Worm (Caenorhabditis elegans): ENCODE measurements around the gene lsm-3.

lsm-3 gene

ce11 chrIV:13386903-13387302, at the start of gene lsm-3:
Gene lsm-3, plus strand, starts transcription at chrIV:13387203.
- TF ChIP-seq med-1 (GFP tag; optimal IDR thresholded peaks at IDR 0.05; ENCODE audit: insufficient read depth) (no peak), klf-2 (GFP tag; conservative IDR thresholded peaks at IDR 0.05) (no peak), ref-1 (GFP tag; conservative IDR thresholded peaks at IDR 0.05) (no peak), cog-1 (tag; optimal IDR thresholded peaks at IDR 0.05) (no peak), flt-1 (GFP tag; IDR thresholded peaks at IDR 0.05) (no peak), T22C8.4 (GFP tag; IDR thresholded peaks at IDR 0.05) (no peak), ztf-29 (GFP tag; IDR thresholded peaks at IDR 0.05) (no peak), ztf-23 (GFP tag; IDR thresholded peaks at IDR 0.05) (no peak), tab-1 (GFP tag; IDR thresholded peaks at IDR 0.05) (no peak)

- TF ChIP-seq ref-1 (GFP tag; conservative IDR thresholded peaks at IDR 0.05) (no peak), ztf-23 (GFP tag; IDR thresholded peaks at IDR 0.05) (no peak), ztf-29 (GFP tag; IDR thresholded peaks at IDR 0.05) (no peak), flt-1 (GFP tag; IDR thresholded peaks at IDR 0.05) (no peak), klf-2 (GFP tag; conservative IDR thresholded peaks at IDR 0.05) (no peak), med-1 (GFP tag; optimal IDR thresholded peaks at IDR 0.05; ENCODE audit: insufficient read depth) (no peak), tab-1 (GFP tag; IDR thresholded peaks at IDR 0.05) (no peak), cog-1 (tag; optimal IDR thresholded peaks at IDR 0.05) (no peak), T22C8.4 (GFP tag; IDR thresholded peaks at IDR 0.05) (no peak)
Measured at ce11 chrIV:13342555-13342954, 44.4 kb upstream of the lsm-3 start, which contains the start of gene W02A2.5. Gene W02A2.5, plus strand, starts transcription at chrIV:13342855.

- TF ChIP-seq med-1 (GFP tag; optimal IDR thresholded peaks at IDR 0.05; ENCODE audit: insufficient read depth) (no peak), ztf-23 (GFP tag; IDR thresholded peaks at IDR 0.05) (no peak), flt-1 (GFP tag; IDR thresholded peaks at IDR 0.05) (no peak), klf-2 (GFP tag; conservative IDR thresholded peaks at IDR 0.05) (no peak), T22C8.4 (GFP tag; IDR thresholded peaks at IDR 0.05) (no peak), ref-1 (GFP tag; conservative IDR thresholded peaks at IDR 0.05) (no peak), cog-1 (tag; optimal IDR thresholded peaks at IDR 0.05) (no peak), ztf-29 (GFP tag; IDR thresholded peaks at IDR 0.05) (no peak), tab-1 (GFP tag; IDR thresholded peaks at IDR 0.05) (no peak)
Measured at ce11 chrIV:13346078-13346477, 40.9 kb upstream of the lsm-3 start.

ce11 chrIV:13347232-13347715, 39.7 kb upstream of the lsm-3 start, which contains the start of gene W02A2.9:
Gene W02A2.9, plus strand, starts transcription at chrIV:13347665.
- TF ChIP-seq ztf-23 (GFP tag; IDR thresholded peaks at IDR 0.05) (no peak), ref-1 (GFP tag; conservative IDR thresholded peaks at IDR 0.05) (no peak), flt-1 (GFP tag; IDR thresholded peaks at IDR 0.05) (no peak), klf-2 (GFP tag; conservative IDR thresholded peaks at IDR 0.05) (no peak), tab-1 (GFP tag; IDR thresholded peaks at IDR 0.05) (no peak), med-1 (GFP tag; optimal IDR thresholded peaks at IDR 0.05; ENCODE audit: insufficient read depth) (no peak), T22C8.4 (GFP tag; IDR thresholded peaks at IDR 0.05) (no peak), cog-1 (tag; optimal IDR thresholded peaks at IDR 0.05) (no peak), ztf-29 (GFP tag; IDR thresholded peaks at IDR 0.05) (no peak)

ce11 chrIV:13348592-13348991, 38.4 kb upstream of the lsm-3 start, which contains the start of gene W02A2.12:
Gene W02A2.12, minus strand, starts transcription at chrIV:13348831.
- no peak for TF ChIP-seq ref-1 (GFP tag; conservative IDR thresholded peaks at IDR 0.05)
- TF ChIP-seq ztf-23 (GFP tag; IDR thresholded peaks at IDR 0.05) = no peak
- TF ChIP-seq med-1 (GFP tag; optimal IDR thresholded peaks at IDR 0.05; ENCODE audit: insufficient read depth) = no peak
- TF ChIP-seq flt-1 (GFP tag; IDR thresholded peaks at IDR 0.05) = no peak
- no peak for TF ChIP-seq klf-2 (GFP tag; conservative IDR thresholded peaks at IDR 0.05)
- TF ChIP-seq cog-1 (tag; optimal IDR thresholded peaks at IDR 0.05) = no peak
- TF ChIP-seq ztf-29 (GFP tag; IDR thresholded peaks at IDR 0.05) = no peak
- no peak for TF ChIP-seq T22C8.4 (GFP tag; IDR thresholded peaks at IDR 0.05)
- TF ChIP-seq tab-1 (GFP tag; IDR thresholded peaks at IDR 0.05) = no peak

ce11 chrIV:13353143-13353773, 33.7 kb upstream of the lsm-3 start, which contains the start of the genes rec-8 and mex-5:
Gene rec-8, minus strand, starts transcription at chrIV:13353193.
Gene mex-5, plus strand, starts transcription at chrIV:13353723.
- TF ChIP-seq ref-1 (GFP tag; conservative IDR thresholded peaks at IDR 0.05) = no peak
- TF ChIP-seq ztf-29 (GFP tag; IDR thresholded peaks at IDR 0.05) = no peak

ce11 chrIV:13354044-13354443, 33.0 kb upstream of the lsm-3 start:
- TF ChIP-seq cog-1 (tag; optimal IDR thresholded peaks at IDR 0.05) = no peak
- TF ChIP-seq ref-1 (GFP tag; conservative IDR thresholded peaks at IDR 0.05) = no peak
- TF ChIP-seq T22C8.4 (GFP tag; IDR thresholded peaks at IDR 0.05) = no peak
- TF ChIP-seq med-1 (GFP tag; optimal IDR thresholded peaks at IDR 0.05; ENCODE audit: insufficient read depth) = no peak
- TF ChIP-seq flt-1 (GFP tag; IDR thresholded peaks at IDR 0.05) = no peak
- TF ChIP-seq ztf-23 (GFP tag; IDR thresholded peaks at IDR 0.05) = no peak
- TF ChIP-seq ztf-29 (GFP tag; IDR thresholded peaks at IDR 0.05) = no peak
- no peak for TF ChIP-seq klf-2 (GFP tag; conservative IDR thresholded peaks at IDR 0.05)
- no peak for TF ChIP-seq tab-1 (GFP tag; IDR thresholded peaks at IDR 0.05)

- TF ChIP-seq T22C8.4 (GFP tag; IDR thresholded peaks at IDR 0.05) = no peak
- TF ChIP-seq tab-1 (GFP tag; IDR thresholded peaks at IDR 0.05) = no peak
Measured at ce11 chrIV:13356005-13356404, 31.0 kb upstream of the lsm-3 start.

- TF ChIP-seq tab-1 (GFP tag; IDR thresholded peaks at IDR 0.05) (no peak), ztf-23 (GFP tag; IDR thresholded peaks at IDR 0.05) (no peak), klf-2 (GFP tag; conservative IDR thresholded peaks at IDR 0.05) (no peak), ztf-29 (GFP tag; IDR thresholded peaks at IDR 0.05) (no peak)
Measured at ce11 chrIV:13358488-13358887, 28.5 kb upstream of the lsm-3 start, which contains the start of gene W02A2.8. Gene W02A2.8, minus strand, starts transcription at chrIV:13358588.

- no peak for TF ChIP-seq cog-1 (tag; optimal IDR thresholded peaks at IDR 0.05)
- no peak for TF ChIP-seq ref-1 (GFP tag; conservative IDR thresholded peaks at IDR 0.05)
- no peak for TF ChIP-seq T22C8.4 (GFP tag; IDR thresholded peaks at IDR 0.05)
Measured at ce11 chrIV:13360144-13360543, 26.9 kb upstream of the lsm-3 start, which contains the start of gene Y62E10A.3. Gene Y62E10A.3, minus strand, starts transcription at chrIV:13360244.
